Fruit fly (Drosophila melanogaster) whole organism, pupa: ENCODE data around the gene CG45084.

ENCODE experiments used
- CG10348 ChIP-seq: fragments of 200-800 bp; sonication (Bioruptor generic); IDR thresholded peaks from 2 replicates; pipeline ENCODE4 v1.3.6; 2022; ENCODE audit warnings: missing biosample characterization, missing genetic modification characterization
- CG12605 ChIP-seq: fragments of 200-800 bp; sonication (Bioruptor generic); IDR thresholded peaks from 2 replicates; pipeline ENCODE4 v1.3.6; 2022; ENCODE audit warnings: missing biosample characterization, missing genetic modification characterization
- CG13204 ChIP-seq: fragments of 200-800 bp; sonication (Bioruptor generic); optimal IDR thresholded peaks from 2 replicates; lab custom pipeline; 2018; ENCODE audit warnings: missing biosample characterization, mild to moderate bottlenecking, missing genetic modification characterization, moderate library complexity
- CG14655 ChIP-seq: fragments of 200-800 bp; sonication (Bioruptor generic); optimal IDR thresholded peaks from 3 replicates; lab custom pipeline; 2017; ENCODE audit warnings: mild to moderate bottlenecking, missing biosample characterization, missing genetic modification reagents, missing genetic modification characterization
- CG15710 ChIP-seq: fragments of 200-800 bp; sonication (Bioruptor generic); optimal IDR thresholded peaks from 2 replicates; lab custom pipeline; 2018; ENCODE audit warnings: missing biosample characterization, mild to moderate bottlenecking, missing genetic modification characterization, moderate library complexity
- CG17806 ChIP-seq: fragments of 200-800 bp; sonication (Bioruptor generic); optimal IDR thresholded peaks from 2 replicates; lab custom pipeline; 2018; ENCODE audit warnings: missing biosample characterization, mild to moderate bottlenecking, missing genetic modification characterization, moderate library complexity
- CG32121 ChIP-seq: fragments of 200-800 bp; sonication (Bioruptor generic); IDR thresholded peaks from 2 replicates; pipeline ENCODE4 v1.3.6; 2022; ENCODE audit warnings: missing biosample characterization, missing genetic modification characterization
- CG34367 ChIP-seq: fragments of 200-800 bp; sonication (Bioruptor generic); optimal IDR thresholded peaks from 2 replicates; lab custom pipeline; 2018; ENCODE audit warnings: missing biosample characterization, mild to moderate bottlenecking, missing genetic modification characterization
- CG4496 ChIP-seq: fragments of 200-800 bp; sonication (Bioruptor generic); IDR thresholded peaks from 3 replicates; pipeline ENCODE4 v1.3.6; 2022; ENCODE audit warnings: missing biosample characterization, missing genetic modification characterization
- CG8159 ChIP-seq: fragments of 200-800 bp; sonication (Bioruptor generic); optimal IDR thresholded peaks from 3 replicates; lab custom pipeline; 2018; ENCODE audit warnings: missing biosample characterization, mild to moderate bottlenecking, missing genetic modification characterization, moderate library complexity
- CG8301 ChIP-seq: fragments of 200-800 bp; sonication (Bioruptor generic); optimal IDR thresholded peaks from 2 replicates; lab custom pipeline; 2018; ENCODE audit warnings: missing biosample characterization, mild to moderate bottlenecking, missing genetic modification characterization
- CG9948 ChIP-seq: fragments of 200-800 bp; sonication (Bioruptor generic); optimal IDR thresholded peaks from 2 replicates; lab custom pipeline; 2018; ENCODE audit warnings: missing biosample characterization, mild to moderate bottlenecking, missing genetic modification characterization, moderate library complexity
- D1 ChIP-seq: fragments of 200-800 bp; sonication (Bioruptor generic); optimal IDR thresholded peaks from 2 replicates; lab custom pipeline; 2018; ENCODE audit warnings: missing biosample characterization, mild to moderate bottlenecking, missing genetic modification characterization, moderate library complexity
- EcR ChIP-seq: fragments of 200-800 bp; sonication (Bioruptor generic); optimal IDR thresholded peaks from 3 replicates; lab custom pipeline; 2019; ENCODE audit warnings: missing biosample characterization, missing genetic modification characterization, mild to moderate bottlenecking, moderate library complexity, missing genetic modification reagents
- Ets98B ChIP-seq: fragments of 200-800 bp; sonication (Bioruptor generic); IDR thresholded peaks from 2 replicates; pipeline ENCODE4 v1.3.6; 2022; ENCODE audit warnings: missing biosample characterization, missing genetic modification characterization
- Pif1A ChIP-seq: fragments of 200-800 bp; sonication (Bioruptor generic); optimal IDR thresholded peaks from 3 replicates; lab custom pipeline; 2016; ENCODE audit warnings: missing biosample characterization, missing genetic modification characterization
- Pif1B ChIP-seq: fragments of 200-800 bp; sonication (Bioruptor generic); optimal IDR thresholded peaks from 3 replicates; lab custom pipeline; 2016; ENCODE audit warnings: missing biosample characterization, missing genetic modification characterization
- Snoo ChIP-seq: fragments of 200-800 bp; sonication (Bioruptor generic); optimal IDR thresholded peaks from 3 replicates; lab custom pipeline; 2017; ENCODE audit warnings: missing biosample characterization, mild to moderate bottlenecking, missing genetic modification characterization, inconsistent platforms
- fd96Ca ChIP-seq: fragments of 200-800 bp; sonication (Bioruptor generic); IDR thresholded peaks from 3 replicates; pipeline ENCODE4 v1.3.6; 2022; ENCODE audit warnings: missing biosample characterization, missing genetic modification characterization
- gl ChIP-seq: fragments of 200-800 bp; sonication (Bioruptor generic); optimal IDR thresholded peaks from 2 replicates; lab custom pipeline; 2018; ENCODE audit warnings: missing biosample characterization, mild to moderate bottlenecking, missing genetic modification characterization
- rn ChIP-seq: fragments of 200-800 bp; sonication (Bioruptor generic); IDR thresholded peaks from 2 replicates; pipeline ENCODE4 v1.3.6; 2022; ENCODE audit warnings: missing biosample characterization, missing genetic modification characterization

The CG45084 gene

dm6 chr2L:16041727-16042126, at the start of gene CG45084, which contains the start of gene BicC:
CG45084 (plus strand) TSS chr2L:16042047.
BicC (plus strand) TSS chr2L:16042047.
- TF ChIP-seq CG15710 (tag; lab: Kevin White, UChicago): no peak
- TF ChIP-seq CG34367 (tag; lab: Kevin White, UChicago): no peak
- no peak for TF ChIP-seq CG14655 (GFP tag; lab: Kevin White, UChicago)
- no peak for TF ChIP-seq CG9948 (tag; lab: Kevin White, UChicago)
- TF ChIP-seq EcR (GFP tag; lab: Kevin White, UChicago): no peak
- TF ChIP-seq CG17806: no peak
- TF ChIP-seq fd96Ca (GFP tag; lab: Robert Waterston, UW): no peak
- TF ChIP-seq rn (GFP tag; lab: Robert Waterston, UW): no peak
- no peak for TF ChIP-seq CG8301
- TF ChIP-seq Pif1A (GFP tag; lab: Kevin White, UChicago): no peak
- no peak for TF ChIP-seq Snoo (tag; lab: Kevin White, UChicago)
- TF ChIP-seq CG8159: no peak
- TF ChIP-seq Pif1B (GFP tag; lab: Kevin White, UChicago): no peak
- TF ChIP-seq Ets98B (GFP tag; lab: Robert Waterston, UW): no peak
- TF ChIP-seq D1: no peak
- TF ChIP-seq CG12605 (GFP tag; lab: Robert Waterston, UW): no peak
- no peak for TF ChIP-seq CG32121 (GFP tag; lab: Robert Waterston, UW)
- no peak for TF ChIP-seq CG13204 (GFP tag; lab: Kevin White, UChicago)

- TF ChIP-seq D1 (no peak), fd96Ca (GFP tag; lab: Robert Waterston, UW) (no peak), CG12605 (GFP tag; lab: Robert Waterston, UW) (no peak), CG17806 (no peak), CG34367 (tag; lab: Kevin White, UChicago) (no peak), EcR (GFP tag; lab: Kevin White, UChicago) (no peak), CG14655 (GFP tag; lab: Kevin White, UChicago) (no peak), CG15710 (tag; lab: Kevin White, UChicago) (no peak), CG4496 (no peak), CG8301 (no peak), CG32121 (GFP tag; lab: Robert Waterston, UW) (no peak), CG13204 (GFP tag; lab: Kevin White, UChicago) (no peak), Pif1A (GFP tag; lab: Kevin White, UChicago) (no peak), Pif1B (GFP tag; lab: Kevin White, UChicago) (no peak), Ets98B (GFP tag; lab: Robert Waterston, UW) (no peak)
- TF ChIP-seq, all 21 proteins: peak for 0
These were observed 41.6 kb upstream of the CG45084 start, which contains the start of gene beat-Ic for dm6 chr2L:16000199-16000598. beat-Ic (plus strand) TSS chr2L:16000291.

DNA sequence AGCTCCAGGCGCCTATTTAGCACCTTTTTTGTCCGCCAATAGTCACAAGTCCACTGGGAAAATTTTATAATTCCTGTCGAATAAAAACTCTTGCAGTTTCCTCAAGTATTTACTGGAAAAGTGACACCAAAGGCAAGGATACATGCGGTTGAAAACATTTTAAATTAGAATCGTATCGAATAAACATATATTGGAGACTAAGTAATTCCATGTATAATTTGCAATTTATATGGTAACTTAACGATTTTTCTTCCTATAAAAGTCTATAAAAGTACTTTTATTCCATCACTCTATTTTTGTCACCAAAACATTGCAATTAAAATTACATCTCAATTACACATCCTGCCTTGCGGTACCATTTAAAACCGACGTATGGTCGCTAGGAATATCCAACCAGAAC, 38.3 kb upstream of the CG45084 start, which contains the start of gene CG34167:
Gene CG34167 (minus strand): TSS at position 101 of the 400 bp plus-strand sequence.
- no peak for TF ChIP-seq D1
- no peak for TF ChIP-seq CG32121 (GFP tag; lab: Robert Waterston, UW)
- TF ChIP-seq fd96Ca (GFP tag; lab: Robert Waterston, UW): no peak
- no peak for TF ChIP-seq CG14655 (GFP tag; lab: Kevin White, UChicago)
- TF ChIP-seq CG8159: no peak

DNA sequence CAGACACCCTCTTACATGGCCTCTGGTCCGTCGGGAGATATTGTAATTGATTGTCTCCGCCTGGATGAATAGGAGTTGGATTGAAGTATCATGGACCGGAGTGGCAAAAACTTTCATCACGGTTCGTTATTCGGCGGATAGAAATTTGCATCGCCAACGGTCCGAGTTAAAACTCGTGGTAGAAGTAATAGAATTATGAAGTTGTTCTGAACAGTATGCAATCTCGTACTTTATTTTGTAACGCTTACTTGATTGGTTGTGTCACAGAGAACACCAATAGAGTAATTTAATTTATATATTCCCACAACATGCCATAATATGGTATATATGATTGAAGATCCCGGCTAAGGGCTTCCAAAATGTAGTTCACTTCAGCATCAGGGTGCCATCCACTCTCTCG, 37.8 kb upstream of the CG45084 start, which contains the start of the genes CG13245 and CG43816:
Gene CG13245 (plus strand): TSS at position 301 of the 400 bp plus-strand sequence.
Gene CG43816 (plus strand): TSS at position 301 of the 400 bp plus-strand sequence.
- TF ChIP-seq D1 (no peak), fd96Ca (GFP tag; lab: Robert Waterston, UW) (no peak), CG34367 (tag; lab: Kevin White, UChicago) (no peak), CG9948 (tag; lab: Kevin White, UChicago) (no peak), CG10348 (GFP tag; lab: Robert Waterston, UW) (no peak), CG32121 (GFP tag; lab: Robert Waterston, UW) (no peak), EcR (GFP tag; lab: Kevin White, UChicago) (no peak), rn (GFP tag; lab: Robert Waterston, UW) (no peak), CG13204 (GFP tag; lab: Kevin White, UChicago) (no peak), Ets98B (GFP tag; lab: Robert Waterston, UW) (no peak), gl (tag; lab: Kevin White, UChicago) (no peak), CG8159 (no peak)

- TF ChIP-seq CG10348 (GFP tag; lab: Robert Waterston, UW) (no peak), CG8301 (no peak), rn (GFP tag; lab: Robert Waterston, UW) (no peak), CG14655 (GFP tag; lab: Kevin White, UChicago) (no peak), CG17806 (no peak), CG9948 (tag; lab: Kevin White, UChicago) (no peak), Pif1B (GFP tag; lab: Kevin White, UChicago) (no peak), CG13204 (GFP tag; lab: Kevin White, UChicago) (no peak)
These were observed 35.7 kb upstream of the CG45084 start, which contains the start of gene CG31820 for dm6 chr2L:16006179-16006578. CG31820 (minus strand) TSS chr2L:16006279.

DNA sequence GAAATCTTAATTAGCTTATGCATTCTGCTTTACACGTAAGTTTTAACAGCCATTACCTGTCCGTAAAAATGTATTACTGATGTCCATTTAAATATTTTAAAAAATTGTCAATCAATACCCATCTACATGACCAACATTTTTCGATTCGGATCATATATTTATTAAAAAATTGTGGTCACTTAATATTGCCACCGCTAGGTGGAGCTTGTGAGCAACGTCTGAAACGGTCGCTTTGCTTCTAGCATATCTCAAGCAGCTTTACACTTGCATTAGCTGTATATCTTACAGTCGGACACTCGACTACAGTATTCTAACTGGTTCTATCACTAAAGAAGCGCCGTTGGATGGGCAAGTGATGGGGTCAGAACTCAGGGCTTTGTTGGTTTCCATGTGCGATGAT, 15.2 kb upstream of the CG45084 start:
- TF ChIP-seq fd96Ca (GFP tag; lab: Robert Waterston, UW): no peak
- no peak for TF ChIP-seq D1
- TF ChIP-seq CG8301: no peak
- TF ChIP-seq CG34367 (tag; lab: Kevin White, UChicago): no peak
- no peak for TF ChIP-seq Snoo (tag; lab: Kevin White, UChicago)
- no peak for TF ChIP-seq EcR (GFP tag; lab: Kevin White, UChicago)
- no peak for TF ChIP-seq CG12605 (GFP tag; lab: Robert Waterston, UW)
- TF ChIP-seq CG15710 (tag; lab: Kevin White, UChicago): no peak
- no peak for TF ChIP-seq CG4496
- no peak for TF ChIP-seq CG13204 (GFP tag; lab: Kevin White, UChicago)
- TF ChIP-seq CG32121 (GFP tag; lab: Robert Waterston, UW): no peak
- TF ChIP-seq Pif1B (GFP tag; lab: Kevin White, UChicago): no peak
- no peak for TF ChIP-seq CG14655 (GFP tag; lab: Kevin White, UChicago)
- TF ChIP-seq CG17806: no peak
- TF ChIP-seq gl (tag; lab: Kevin White, UChicago): no peak
- no peak for TF ChIP-seq rn (GFP tag; lab: Robert Waterston, UW)
